Worm (Caenorhabditis elegans) whole organism, midembryonic: ENCODE measurements around the gene sta-1.

Source experiments
- T22C8.4 ChIP-seq: fragments of 200-800 bp; sonication (Bioruptor generic); IDR thresholded peaks from 2 replicates; pipeline ENCODE4 v1.3.6; 2022; ENCODE audit warnings: missing genetic modification characterization, missing compliant biosample characterization
- cog-1 ChIP-seq: sonication (generic microtip); optimal IDR thresholded peaks from 2 replicates; lab custom pipeline; 2016; ENCODE audit warnings: missing genetic modification characterization, missing compliant biosample characterization
- flt-1 ChIP-seq: fragments of 200-800 bp; sonication (Bioruptor generic); IDR thresholded peaks from 2 replicates; pipeline ENCODE4 v1.3.6; 2022; ENCODE audit warnings: missing genetic modification characterization, missing compliant biosample characterization
- klf-2 ChIP-seq: fragments of 200-800 bp; sonication (Bioruptor generic); conservative IDR thresholded peaks from 2 replicates; pipeline ENCODE4 v1.3.6; 2022; ENCODE audit warnings: missing genetic modification reagents, missing genetic modification characterization, missing compliant biosample characterization
- med-1 ChIP-seq: sonication (generic microtip); optimal IDR thresholded peaks from 2 replicates; lab custom pipeline; 2017; ENCODE audit warnings: missing genetic modification characterization, mild to moderate bottlenecking, missing compliant biosample characterization, antibody characterized with exemption, missing genetic modification reagents; ENCODE audit not compliant: insufficient read depth
- ref-1 ChIP-seq: fragments of 200-800 bp; sonication (Bioruptor generic); conservative IDR thresholded peaks from 2 replicates; pipeline ENCODE4 v1.3.6; 2022; ENCODE audit warnings: missing genetic modification reagents, missing genetic modification characterization, missing compliant biosample characterization
- tab-1 ChIP-seq: fragments of 200-800 bp; sonication (Bioruptor generic); IDR thresholded peaks from 2 replicates; pipeline ENCODE4 v1.3.6; 2022; ENCODE audit warnings: missing genetic modification characterization, missing compliant biosample characterization
- ztf-29 ChIP-seq: fragments of 200-800 bp; sonication (Bioruptor generic); IDR thresholded peaks from 2 replicates; pipeline ENCODE4 v1.3.6; 2022; ENCODE audit warnings: missing genetic modification reagents, missing genetic modification characterization, missing compliant biosample characterization

- TF ChIP-seq T22C8.4 (GFP tag; lab: Robert Waterston, UW): no peak
- TF ChIP-seq ztf-29 (GFP tag; lab: Robert Waterston, UW): no peak
- TF ChIP-seq flt-1 (GFP tag; lab: Robert Waterston, UW): no peak
- TF ChIP-seq cog-1 (tag; lab: Kevin White, UChicago): no peak
- TF ChIP-seq ref-1 (GFP tag; lab: Robert Waterston, UW): no peak
- no peak for TF ChIP-seq klf-2
- TF ChIP-seq med-1 (GFP tag; lab: Kevin White, UChicago): no peak
- no peak for TF ChIP-seq tab-1 (GFP tag; lab: Robert Waterston, UW)
Observed at ce11 chrIV:16710312-16710711, 46.2 kb downstream of the sta-1 start.
